Worm (Caenorhabditis elegans) whole organism, early embryonic: ENCODE measurements around the gene srh-31.

Source experiments
- ama-1 ChIP-seq: fragments of 150-350 bp; optimal IDR thresholded peaks from 2 replicates; lab custom pipeline; 2014
- ceh-36 ChIP-seq: sonication (generic microtip); optimal IDR thresholded peaks from 2 replicates; lab custom pipeline; 2016; ENCODE audit warnings: missing genetic modification characterization, inconsistent platforms, missing compliant biosample characterization
- tbx-11 ChIP-seq: fragments of 200-800 bp; sonication (Bioruptor generic); IDR thresholded peaks from 2 replicates; pipeline ENCODE4 v1.3.6; 2022; ENCODE audit warnings: missing genetic modification characterization, missing compliant biosample characterization

ce11 chrV:17743802-17744201 lies 36.7 kb downstream of the srh-31 start:
- peak; percentile 71 for TF ChIP-seq ceh-36 (tag; lab: Kevin White, UChicago)
- no peak for TF ChIP-seq tbx-11
- TF ChIP-seq ama-1 (lab: Kevin White, UChicago), result no peak
